Worm (Caenorhabditis elegans) whole organism, L2 larva: Measurements from ENCODE around the gene scl-27.

Experiments
- ceh-82 ChIP-seq: fragments of 150-350 bp; optimal IDR thresholded peaks from 2 replicates; lab custom pipeline; 2014; ENCODE audit warnings: missing biosample characterization, missing genetic modification characterization
- elt-1 ChIP-seq: fragments of 150-350 bp; optimal IDR thresholded peaks from 2 replicates; lab custom pipeline; 2014; ENCODE audit warnings: missing biosample characterization, missing genetic modification characterization
- elt-3 ChIP-seq: sonication (generic microtip); optimal IDR thresholded peaks from 2 replicates; lab custom pipeline; 2017; ENCODE audit warnings: missing biosample characterization, missing genetic modification characterization
- lin-11 ChIP-seq: fragments of 150-350 bp; sonication (generic microtip); optimal IDR thresholded peaks from 2 replicates; lab custom pipeline; 2014; ENCODE audit warnings: missing biosample characterization, missing genetic modification characterization, inconsistent platforms, mixed read lengths
- nhr-11 ChIP-seq: fragments of 150-350 bp; optimal IDR thresholded peaks from 2 replicates; lab custom pipeline; 2014; ENCODE audit warnings: missing biosample characterization, missing genetic modification characterization
- nhr-77 ChIP-seq: fragments of 150-350 bp; optimal IDR thresholded peaks from 2 replicates; lab custom pipeline; 2014; ENCODE audit warnings: missing biosample characterization, missing genetic modification characterization

- TF ChIP-seq lin-11 (no peak), elt-3 (tag; lab: Kevin White, UChicago) (no peak), ceh-82 (tag; lab: Kevin White, UChicago) (no peak), nhr-77 (tag; lab: Kevin White, UChicago) (no peak), nhr-11 (tag; lab: Kevin White, UChicago) (no peak), elt-1 (tag; lab: Kevin White, UChicago) (no peak)
Observed at ce11 chrV:403028-403427, 3.2 kb downstream of the scl-27 start, which contains the start of gene srh-62.
